Worm (Caenorhabditis elegans) whole organism, L3 larva: Measurements from ENCODE around the gene snb-7.

Experiments used
- R02D3.7 ChIP-seq: fragments of 150-350 bp; optimal IDR thresholded peaks from 2 replicates; lab custom pipeline; 2014; ENCODE audit warnings: missing biosample characterization, missing genetic modification characterization
- ZK546.5 ChIP-seq: sonication (generic microtip); optimal IDR thresholded peaks from 2 replicates; lab custom pipeline; 2017; ENCODE audit warnings: missing biosample characterization, missing genetic modification characterization
- ama-1 ChIP-seq: fragments of 150-350 bp; optimal IDR thresholded peaks from 2 replicates; lab custom pipeline; 2018
- ceh-28 ChIP-seq: fragments of 150-350 bp; optimal IDR thresholded peaks from 2 replicates; lab custom pipeline; 2014; ENCODE audit warnings: missing biosample characterization, missing genetic modification reagents, missing genetic modification characterization
- ceh-82 ChIP-seq: fragments of 150-350 bp; optimal IDR thresholded peaks from 2 replicates; lab custom pipeline; 2014; ENCODE audit warnings: missing biosample characterization, missing genetic modification characterization
- ceh-9 ChIP-seq: sonication (generic microtip); optimal IDR thresholded peaks from 2 replicates; lab custom pipeline; 2018; ENCODE audit warnings: missing biosample characterization, missing genetic modification characterization
- daf-12 ChIP-seq: fragments of 150-350 bp; optimal IDR thresholded peaks from 2 replicates; lab custom pipeline; 2014; ENCODE audit warnings: missing biosample characterization, missing genetic modification reagents, missing genetic modification characterization
- egl-27 ChIP-seq: sonication (generic microtip); optimal IDR thresholded peaks from 4 replicates; lab custom pipeline; 2017; ENCODE audit warnings: missing biosample characterization, missing genetic modification reagents, missing genetic modification characterization
- egl-5 ChIP-seq: fragments of 150-350 bp; optimal IDR thresholded peaks from 2 replicates; lab custom pipeline; 2017; ENCODE audit warnings: missing biosample characterization, missing genetic modification reagents, missing genetic modification characterization, inconsistent platforms
- elt-2 ChIP-seq: sonication (generic microtip); optimal IDR thresholded peaks from 2 replicates; lab custom pipeline; 2016; ENCODE audit warnings: missing genetic modification reagents, mild to moderate bottlenecking, missing genetic modification characterization, missing compliant biosample characterization
- eor-1 ChIP-seq, 2 experiments: fragments of 150-350 bp; optimal IDR thresholded peaks; 2 replicates each; lab custom pipeline; 2014 to 2018; ENCODE audit warnings: missing biosample characterization in 2 of 2, missing genetic modification characterization in 2 of 2
- fkh-10 ChIP-seq: sonication (generic microtip); optimal IDR thresholded peaks from 2 replicates; lab custom pipeline; 2017; ENCODE audit warnings: missing biosample characterization, missing genetic modification reagents, missing genetic modification characterization
- fkh-2 ChIP-seq: fragments of 150-350 bp; optimal IDR thresholded peaks from 2 replicates; lab custom pipeline; 2014; ENCODE audit warnings: missing biosample characterization, missing genetic modification reagents, missing genetic modification characterization
- fos-1 ChIP-seq: fragments of 150-350 bp; optimal IDR thresholded peaks from 2 replicates; lab custom pipeline; 2014; ENCODE audit warnings: missing biosample characterization, missing genetic modification characterization
- hmg-11 ChIP-seq: sonication (generic microtip); optimal IDR thresholded peaks from 2 replicates; lab custom pipeline; 2016; ENCODE audit warnings: missing genetic modification characterization, missing compliant biosample characterization
- lin-15B ChIP-seq: fragments of 150-350 bp; optimal IDR thresholded peaks from 2 replicates; lab custom pipeline; 2014; ENCODE audit warnings: missing biosample characterization, missing genetic modification characterization
- lin-39 ChIP-seq: fragments of 150-350 bp; optimal IDR thresholded peaks from 2 replicates; lab custom pipeline; 2018; ENCODE audit warnings: missing biosample characterization, missing genetic modification reagents, missing genetic modification characterization
- mml-1 ChIP-seq: fragments of 150-350 bp; sonication (generic microtip); optimal IDR thresholded peaks from 3 replicates; lab custom pipeline; 2014; ENCODE audit warnings: missing biosample characterization, missing genetic modification characterization
- nfya-1 ChIP-seq: sonication (generic microtip); optimal IDR thresholded peaks from 2 replicates; lab custom pipeline; 2017; ENCODE audit warnings: missing genetic modification characterization, mild to moderate bottlenecking, missing compliant biosample characterization, antibody characterized with exemption, moderate library complexity; ENCODE audit not compliant: insufficient read depth
- nhr-12 ChIP-seq: fragments of 150-350 bp; optimal IDR thresholded peaks from 2 replicates; lab custom pipeline; 2014; ENCODE audit warnings: missing biosample characterization, missing genetic modification characterization
- nhr-23 ChIP-seq: fragments of 150-350 bp; optimal IDR thresholded peaks from 2 replicates; lab custom pipeline; 2014; ENCODE audit warnings: missing biosample characterization, missing genetic modification reagents, missing genetic modification characterization
- nhr-25 ChIP-seq: sonication (generic microtip); optimal IDR thresholded peaks from 2 replicates; lab custom pipeline; 2017; ENCODE audit warnings: missing biosample characterization, missing genetic modification characterization
- nhr-43 ChIP-seq: sonication (generic microtip); optimal IDR thresholded peaks from 2 replicates; lab custom pipeline; 2016; ENCODE audit warnings: mild to moderate bottlenecking, missing genetic modification characterization, missing compliant biosample characterization; ENCODE audit not compliant: poor library complexity, severe bottlenecking
- nhr-77 ChIP-seq: fragments of 150-350 bp; optimal IDR thresholded peaks from 2 replicates; lab custom pipeline; 2014; ENCODE audit warnings: missing biosample characterization, missing genetic modification characterization
- pha-4 ChIP-seq: fragments of 150-350 bp; optimal IDR thresholded peaks from 2 replicates; lab custom pipeline; 2014; ENCODE audit warnings: missing biosample characterization, missing genetic modification reagents, missing genetic modification characterization
- sea-2 ChIP-seq: fragments of 150-350 bp; sonication (generic microtip); optimal IDR thresholded peaks from 4 replicates; lab custom pipeline; 2014; ENCODE audit warnings: missing biosample characterization, missing genetic modification reagents, missing genetic modification characterization
- skn-1 ChIP-seq: fragments of 150-350 bp; optimal IDR thresholded peaks from 2 replicates; lab custom pipeline; 2014; ENCODE audit warnings: missing biosample characterization, missing genetic modification characterization
- snpc-4 ChIP-seq: fragments of 150-350 bp; optimal IDR thresholded peaks from 2 replicates; lab custom pipeline; 2014; ENCODE audit warnings: missing biosample characterization, missing genetic modification characterization
- tbx-2 ChIP-seq: sonication (generic microtip); optimal IDR thresholded peaks from 2 replicates; lab custom pipeline; 2016; ENCODE audit warnings: mild to moderate bottlenecking, missing genetic modification characterization, missing compliant biosample characterization
- unc-39 ChIP-seq: sonication (generic microtip); optimal IDR thresholded peaks from 4 replicates; lab custom pipeline; 2017; ENCODE audit warnings: missing biosample characterization, missing genetic modification characterization
- unc-62 ChIP-seq: fragments of 150-350 bp; sonication (generic microtip); optimal IDR thresholded peaks from 4 replicates; lab custom pipeline; 2014; ENCODE audit warnings: missing biosample characterization, missing genetic modification reagents, missing genetic modification characterization
- zag-1 ChIP-seq: fragments of 150-350 bp; optimal IDR thresholded peaks from 2 replicates; lab custom pipeline; 2014; ENCODE audit warnings: missing biosample characterization, missing genetic modification characterization
- ztf-11 ChIP-seq: fragments of 150-350 bp; optimal IDR thresholded peaks from 2 replicates; lab custom pipeline; 2014; ENCODE audit warnings: missing biosample characterization, missing genetic modification characterization
- ztf-4 ChIP-seq: fragments of 150-350 bp; optimal IDR thresholded peaks from 2 replicates; lab custom pipeline; 2014; ENCODE audit warnings: missing biosample characterization, missing genetic modification characterization

The snb-7 gene

DNA sequence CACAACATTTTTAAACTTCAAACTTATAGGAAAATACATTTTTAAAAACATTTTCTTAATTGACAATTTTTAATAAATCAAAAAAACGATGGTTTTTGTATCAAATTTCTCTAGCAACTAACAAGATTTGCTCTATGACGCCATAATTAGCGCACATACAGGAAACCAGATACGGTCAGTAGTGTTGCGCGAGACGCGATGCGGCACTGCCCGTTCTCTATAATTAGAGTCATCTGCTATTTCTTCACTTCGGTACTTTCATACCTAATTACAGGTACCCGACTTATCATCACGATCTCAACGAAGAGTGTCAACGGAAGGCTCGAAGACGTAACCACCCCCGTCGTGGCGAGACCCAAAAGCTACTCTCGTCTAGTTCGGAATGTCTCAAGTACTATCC, 16.0 kb upstream of the snb-7 start:
- TF ChIP-seq zag-1, result no peak
- no peak for TF ChIP-seq ama-1 (lab: Kevin White, UChicago)
- TF ChIP-seq lin-39, result no peak
- TF ChIP-seq ZK546.5 (tag; lab: Kevin White, UChicago), result no peak
- no peak for TF ChIP-seq nhr-23 (tag; lab: Kevin White, UChicago)

DNA sequence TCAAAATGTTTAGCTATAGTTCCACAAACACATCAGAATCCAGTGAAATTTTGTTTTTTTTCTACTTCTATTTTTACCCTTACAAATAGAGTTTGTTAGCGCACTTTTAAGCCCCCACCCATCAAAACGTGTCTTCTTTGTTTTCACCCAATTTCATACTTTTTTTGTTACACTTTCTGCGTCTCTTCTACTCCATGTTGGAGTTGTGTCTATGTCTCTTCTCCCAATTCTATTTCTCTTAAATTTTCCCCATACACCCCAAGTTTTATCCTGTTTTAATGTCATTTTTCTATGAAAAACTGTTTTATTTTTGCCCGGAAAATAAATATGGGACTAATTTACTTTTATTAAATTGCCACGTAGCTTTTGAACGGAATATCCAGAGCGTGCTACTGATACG, 15.3 kb upstream of the snb-7 start:
- TF ChIP-seq egl-5 (tag; lab: Kevin White, UChicago) (no peak), pha-4 (tag; lab: Kevin White, UChicago) (peak; percentile 7)
- TF ChIP-seq, all 47 proteins: peak for 1

DNA sequence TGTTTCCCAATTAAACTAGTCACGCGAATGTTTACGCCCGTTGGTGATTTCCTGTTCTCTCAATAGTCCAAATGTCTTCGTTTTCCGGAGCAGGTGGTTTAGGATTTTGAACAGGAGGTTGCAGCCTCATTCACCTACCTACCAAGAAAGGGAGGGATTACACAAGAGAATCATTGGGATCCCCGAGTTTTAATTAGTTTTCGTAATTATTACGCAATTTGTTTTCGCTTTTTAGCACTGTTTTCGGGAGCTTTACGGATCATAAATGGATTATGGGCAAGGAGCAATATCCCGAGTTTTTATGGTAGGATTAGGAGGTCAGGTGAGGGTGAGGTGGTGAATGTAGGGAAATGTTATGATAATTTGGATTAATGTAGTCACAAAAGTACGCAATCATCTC, 14.8 kb upstream of the snb-7 start:
- TF ChIP-seq nhr-12 (tag; lab: Kevin White, UChicago) (no peak), elt-2 (tag; lab: Kevin White, UChicago) (no peak), sea-2 (GFP tag; lab: Kevin White, UChicago) (no peak), nhr-43 (tag; lab: Kevin White, UChicago) (no peak), mml-1 (tag; lab: Kevin White, UChicago) (no peak), nhr-25 (no peak), fkh-10 (GFP tag; lab: Kevin White, UChicago) (no peak), nhr-23 (tag; lab: Kevin White, UChicago) (no peak), unc-62 (GFP tag; lab: Kevin White, UChicago) (no peak), ztf-4 (no peak), fkh-2 (tag; lab: Kevin White, UChicago) (no peak), tbx-2 (tag; lab: Kevin White, UChicago) (no peak), unc-39 (tag; lab: Kevin White, UChicago) (no peak), lin-15B (tag; lab: Kevin White, UChicago) (no peak), daf-12 (no peak), skn-1 (tag; lab: Kevin White, UChicago) (no peak), ceh-82 (tag; lab: Kevin White, UChicago) (no peak), ceh-9 (tag; lab: Kevin White, UChicago) (no peak), zag-1 (no peak)

DNA sequence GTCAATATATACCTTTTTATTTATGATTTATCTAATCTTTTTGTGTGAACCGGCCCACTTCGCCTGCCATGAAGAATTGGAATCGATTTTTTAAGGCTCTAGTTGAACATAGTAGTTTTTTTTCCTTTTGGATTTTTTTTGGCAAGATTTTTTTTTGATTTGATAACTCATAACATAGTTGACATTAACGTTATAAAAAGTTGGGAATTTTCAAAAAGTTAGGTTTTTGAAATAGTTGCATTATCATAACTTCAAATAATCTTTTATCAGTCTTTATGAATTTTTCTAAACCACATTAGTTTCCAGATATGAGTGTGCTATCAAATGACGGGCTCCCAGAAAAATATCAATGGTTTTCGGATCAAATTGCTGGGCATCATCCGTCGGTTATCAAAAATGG, 12.8 kb upstream of the snb-7 start, which contains the start of gene ipmk-1:
TSS of gene ipmk-1 (plus strand) at position 301 of the 400 bp plus-strand sequence.
- no peak for TF ChIP-seq egl-27 (tag; lab: Kevin White, UChicago)

DNA sequence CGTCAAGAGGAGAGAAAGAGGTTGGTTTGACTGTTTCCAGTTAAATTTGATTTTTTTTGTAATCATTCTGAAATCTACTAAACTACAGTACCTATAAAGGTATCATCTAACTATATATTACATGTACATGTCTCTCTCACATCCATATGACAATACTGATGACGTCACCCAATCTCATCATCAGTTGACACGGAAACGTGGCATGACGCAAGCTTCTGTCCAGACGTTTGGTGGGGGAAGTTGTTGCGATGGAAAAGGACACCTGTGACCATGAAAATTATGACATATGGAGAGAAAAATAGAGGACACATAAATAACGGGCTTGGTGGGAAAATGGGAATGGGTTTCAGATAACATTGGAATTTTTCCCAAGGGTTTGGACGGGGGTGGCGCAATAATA, 11.7 kb upstream of the snb-7 start:
- TF ChIP-seq nhr-77 (tag; lab: Kevin White, UChicago) (no peak), fos-1 (no peak), lin-15B (tag; lab: Kevin White, UChicago) (no peak), unc-39 (tag; lab: Kevin White, UChicago) (no peak), sea-2 (GFP tag; lab: Kevin White, UChicago) (no peak), nhr-25 (no peak)
- TF ChIP-seq, all 47 proteins: peak for 0

DNA sequence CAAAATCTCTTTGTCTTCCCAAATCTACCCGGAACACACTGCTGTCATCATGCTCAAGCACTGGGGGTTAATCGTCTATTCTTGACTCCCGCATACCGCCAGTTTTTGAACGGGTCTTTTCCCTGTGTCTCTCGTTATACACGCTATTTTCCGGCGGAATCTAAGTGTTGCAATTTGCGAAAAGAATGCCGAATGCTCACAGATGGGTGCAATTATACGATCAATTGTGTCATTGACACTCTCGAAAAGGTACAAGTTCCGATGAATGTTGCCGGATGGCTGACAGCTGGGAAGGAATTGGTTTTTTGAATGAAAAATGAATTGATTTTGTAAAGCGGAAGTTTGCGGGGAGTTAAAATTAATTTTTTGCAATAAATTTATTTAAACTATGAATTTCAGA, 8.7 kb upstream of the snb-7 start:
- TF ChIP-seq ztf-11 (tag; lab: Kevin White, UChicago), result no peak

DNA sequence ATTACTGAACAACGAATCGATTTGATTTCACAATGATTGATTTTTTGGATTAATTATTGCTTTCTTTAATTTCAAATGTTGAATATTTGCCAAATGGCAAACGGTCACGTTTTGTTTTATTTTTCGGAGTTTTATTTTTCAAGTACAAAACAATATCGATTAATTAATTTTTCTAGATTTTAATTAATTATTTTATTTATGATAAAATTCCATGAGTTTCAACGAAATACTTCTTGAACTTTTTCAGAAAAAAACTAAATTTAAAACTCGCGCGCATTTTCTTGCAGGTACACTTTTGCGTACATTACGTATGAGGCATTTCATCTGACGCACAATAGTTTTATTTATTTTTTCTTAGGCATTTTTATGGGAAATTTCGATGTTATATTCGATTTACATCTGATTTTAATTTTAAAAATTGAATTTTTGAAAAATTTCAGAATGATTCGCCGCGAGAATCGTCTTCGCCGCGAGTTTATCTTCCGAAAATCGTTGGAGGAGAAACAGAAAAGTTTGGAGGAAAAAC, 1.7 kb upstream of the snb-7 start, which contains the start of the genes ZK795.2 and ZK795.3:
TSS of gene ZK795.2 (minus strand) at position 51 of the 526 bp plus-strand sequence.
TSS of gene ZK795.3 (plus strand) at position 441 of the 526 bp plus-strand sequence.
- TF ChIP-seq nhr-23 (tag; lab: Kevin White, UChicago) (peak; percentile 53), eor-1 (tag; optimal IDR thresholded peaks at IDR 0.05; lab: Kevin White, UChicago) (peak in 1 of 2 experiments; percentile 18), R02D3.7 (tag; lab: Kevin White, UChicago) (no peak), ceh-28 (tag; lab: Kevin White, UChicago) (peak; percentile 37), pha-4 (tag; lab: Kevin White, UChicago) (peak; percentile 90), elt-2 (tag; lab: Kevin White, UChicago) (peak; percentile 6), hmg-11 (peak; percentile 61), egl-27 (tag; lab: Kevin White, UChicago) (no peak), lin-15B (tag; lab: Kevin White, UChicago) (peak; percentile 39), snpc-4 (tag; lab: Kevin White, UChicago) (peak; percentile 47), nfya-1 (tag; lab: Kevin White, UChicago) (peak; percentile 71), nhr-43 (tag; lab: Kevin White, UChicago) (peak; percentile 18), sea-2 (GFP tag; lab: Kevin White, UChicago) (no peak)
